Worm (Caenorhabditis elegans): ENCODE data around the gene F11D11.12.
A peak's percentile ranks its signal among the peaks of the same experiment; 100 is the strongest.

F11D11.12 gene

ce11 chrV:18710045-18710490, 40.4 kb downstream of the F11D11.12 start:
- peak; percentile 69 for TF ChIP-seq cnd-1 (tag; optimal IDR thresholded peaks at IDR 0.05)
- peak; percentile 88 for TF ChIP-seq lin-32 (GFP tag; optimal IDR thresholded peaks at IDR 0.05)
- peak; percentile 50 for TF ChIP-seq ces-1 (GFP tag; optimal IDR thresholded peaks at IDR 0.05)
- no peak for TF ChIP-seq ceh-43 (GFP tag; optimal IDR thresholded peaks at IDR 0.05)
- no peak for TF ChIP-seq mab-5 (tag; optimal IDR thresholded peaks at IDR 0.05)
- no peak for TF ChIP-seq zip-8 (tag; optimal IDR thresholded peaks at IDR 0.05)
- no peak for TF ChIP-seq lin-13 (tag; optimal IDR thresholded peaks at IDR 0.05)
- no peak for TF ChIP-seq nhr-237 (tag; optimal IDR thresholded peaks at IDR 0.05)
- peak; percentile 84 for TF ChIP-seq unc-39 (tag; optimal IDR thresholded peaks at IDR 0.05)
- TF ChIP-seq nhr-28 (tag; optimal IDR thresholded peaks at IDR 0.05): no peak
- no peak for TF ChIP-seq mls-2 (tag; optimal IDR thresholded peaks at IDR 0.05)
- TF ChIP-seq lsy-2 (tag; optimal IDR thresholded peaks at IDR 0.05): peak; percentile 86
- no peak for TF ChIP-seq ceh-39 (tag; optimal IDR thresholded peaks at IDR 0.05)
- no peak for TF ChIP-seq pha-4 (tag; optimal IDR thresholded peaks at IDR 0.05)
- TF ChIP-seq snpc-4 (tag; optimal IDR thresholded peaks at IDR 0.05): no peak

ce11 chrV:18709203-18709860, 41.1 kb downstream of the F11D11.12 start, which contains the start of gene Y17D7C.6:
Gene Y17D7C.6, plus strand, starts transcription at chrV:18709810.
- TF ChIP-seq nhr-237 (tag; optimal IDR thresholded peaks at IDR 0.05): no peak
- TF ChIP-seq mab-5 (tag; optimal IDR thresholded peaks at IDR 0.05): no peak
- no peak for TF ChIP-seq unc-120 (tag; optimal IDR thresholded peaks at IDR 0.05; ENCODE audit: poor library complexity, severe bottlenecking)
- TF ChIP-seq ceh-39 (tag; optimal IDR thresholded peaks at IDR 0.05): no peak
- TF ChIP-seq unc-39 (tag; optimal IDR thresholded peaks at IDR 0.05): no peak
- no peak for TF ChIP-seq M03D4.4 (tag; optimal IDR thresholded peaks at IDR 0.05)
- TF ChIP-seq lin-32 (GFP tag; optimal IDR thresholded peaks at IDR 0.05): no peak
- no peak for TF ChIP-seq elt-3 (tag; optimal IDR thresholded peaks at IDR 0.05)
- no peak for TF ChIP-seq lin-13 (tag; optimal IDR thresholded peaks at IDR 0.05)
- TF ChIP-seq elt-1 (tag; optimal IDR thresholded peaks at IDR 0.05; ENCODE audit: borderline replicate concordance, insufficient read depth): no peak
- TF ChIP-seq ztf-11 (tag; optimal IDR thresholded peaks at IDR 0.05): no peak
- TF ChIP-seq cnd-1 (tag; optimal IDR thresholded peaks at IDR 0.05): no peak
- TF ChIP-seq mls-2 (tag; optimal IDR thresholded peaks at IDR 0.05): no peak
- no peak for TF ChIP-seq sptf-1 (tag; optimal IDR thresholded peaks at IDR 0.05)
- TF ChIP-seq mep-1 (tag; optimal IDR thresholded peaks at IDR 0.05): no peak

ce11 chrV:18708015-18708414, 42.5 kb downstream of the F11D11.12 start:
- TF ChIP-seq unc-120 (tag; optimal IDR thresholded peaks at IDR 0.05; ENCODE audit: poor library complexity, severe bottlenecking) (no peak), drap-1 (GFP tag; optimal IDR thresholded peaks at IDR 0.05) (no peak), flh-1 (GFP tag; optimal IDR thresholded peaks at IDR 0.05) (no peak), tbx-8 (GFP tag; optimal IDR thresholded peaks at IDR 0.05) (no peak), sptf-1 (tag; optimal IDR thresholded peaks at IDR 0.05) (no peak), ceh-83 (GFP tag; optimal IDR thresholded peaks at IDR 0.05) (no peak), unc-39 (tag; optimal IDR thresholded peaks at IDR 0.05) (no peak), zip-8 (tag; optimal IDR thresholded peaks at IDR 0.05) (no peak), pha-4 (tag; optimal IDR thresholded peaks at IDR 0.05) (no peak), ham-2 (GFP tag; optimal IDR thresholded peaks at IDR 0.05) (no peak), sem-2 (GFP tag; optimal IDR thresholded peaks at IDR 0.05) (no peak), bed-3 (GFP tag; optimal IDR thresholded peaks at IDR 0.05) (no peak), ces-1 (GFP tag; optimal IDR thresholded peaks at IDR 0.05) (no peak), mls-2 (tag; optimal IDR thresholded peaks at IDR 0.05) (no peak), snpc-4 (tag; optimal IDR thresholded peaks at IDR 0.05) (no peak)

ce11 chrV:18706063-18706620, 44.3 kb downstream of the F11D11.12 start, which contains the start of gene Y17D7C.1:
Gene Y17D7C.1, plus strand, starts transcription at chrV:18706570.
- TF ChIP-seq hlh-1 (tag; optimal IDR thresholded peaks at IDR 0.05) (peak; percentile 26), unc-39 (tag; optimal IDR thresholded peaks at IDR 0.05) (no peak)
